Worm (Caenorhabditis elegans) whole organism, L3 larva: ENCODE results near the gene emc-5.

Source experiments
- R02D3.7 ChIP-seq: fragments of 150-350 bp; optimal IDR thresholded peaks from 2 replicates; lab custom pipeline; 2014; ENCODE audit warnings: missing biosample characterization, missing genetic modification characterization
- ZK546.5 ChIP-seq: sonication (generic microtip); optimal IDR thresholded peaks from 2 replicates; lab custom pipeline; 2017; ENCODE audit warnings: missing biosample characterization, missing genetic modification characterization
- aly-2 ChIP-seq: fragments of 150-350 bp; optimal IDR thresholded peaks from 2 replicates; lab custom pipeline; 2014; ENCODE audit warnings: missing biosample characterization, missing genetic modification characterization
- ama-1 ChIP-seq: fragments of 150-350 bp; optimal IDR thresholded peaks from 2 replicates; lab custom pipeline; 2018
- ceh-16 ChIP-seq: sonication (generic microtip); optimal IDR thresholded peaks from 2 replicates; lab custom pipeline; 2017; ENCODE audit warnings: missing biosample characterization, missing genetic modification characterization
- ceh-28 ChIP-seq: fragments of 150-350 bp; optimal IDR thresholded peaks from 2 replicates; lab custom pipeline; 2014; ENCODE audit warnings: missing biosample characterization, missing genetic modification reagents, missing genetic modification characterization
- ceh-82 ChIP-seq: fragments of 150-350 bp; optimal IDR thresholded peaks from 2 replicates; lab custom pipeline; 2014; ENCODE audit warnings: missing biosample characterization, missing genetic modification characterization
- egl-27 ChIP-seq: sonication (generic microtip); optimal IDR thresholded peaks from 4 replicates; lab custom pipeline; 2017; ENCODE audit warnings: missing biosample characterization, missing genetic modification reagents, missing genetic modification characterization
- egl-5 ChIP-seq: fragments of 150-350 bp; optimal IDR thresholded peaks from 2 replicates; lab custom pipeline; 2017; ENCODE audit warnings: missing biosample characterization, missing genetic modification reagents, missing genetic modification characterization, inconsistent platforms
- elt-1 ChIP-seq: fragments of 150-350 bp; optimal IDR thresholded peaks from 2 replicates; lab custom pipeline; 2014; ENCODE audit warnings: missing biosample characterization, missing genetic modification characterization
- elt-2 ChIP-seq: sonication (generic microtip); optimal IDR thresholded peaks from 2 replicates; lab custom pipeline; 2016; ENCODE audit warnings: missing genetic modification reagents, mild to moderate bottlenecking, missing genetic modification characterization, missing compliant biosample characterization
- elt-3 ChIP-seq, 3 experiments: fragments of 150-350 bp in 1 of 3; sonication (generic microtip) in 2 of 3; optimal IDR thresholded peaks; 2 replicates in 2 of 3; 4 replicates in 1 of 3; lab custom pipeline; 2014 to 2017; ENCODE audit warnings: missing biosample characterization in 3 of 3, missing genetic modification characterization in 3 of 3
- eor-1 ChIP-seq, 2 experiments: fragments of 150-350 bp; optimal IDR thresholded peaks; 2 replicates each; lab custom pipeline; 2014 to 2018; ENCODE audit warnings: missing biosample characterization in 2 of 2, missing genetic modification characterization in 2 of 2
- fos-1 ChIP-seq: fragments of 150-350 bp; optimal IDR thresholded peaks from 2 replicates; lab custom pipeline; 2014; ENCODE audit warnings: missing biosample characterization, missing genetic modification characterization
- hmg-11 ChIP-seq: sonication (generic microtip); optimal IDR thresholded peaks from 2 replicates; lab custom pipeline; 2016; ENCODE audit warnings: missing genetic modification characterization, missing compliant biosample characterization
- jun-1 ChIP-seq: fragments of 150-350 bp; optimal IDR thresholded peaks from 2 replicates; lab custom pipeline; 2014; ENCODE audit warnings: missing biosample characterization, missing genetic modification reagents, missing genetic modification characterization
- lin-15B ChIP-seq: fragments of 150-350 bp; optimal IDR thresholded peaks from 2 replicates; lab custom pipeline; 2014; ENCODE audit warnings: missing biosample characterization, missing genetic modification characterization
- lin-39 ChIP-seq: fragments of 150-350 bp; optimal IDR thresholded peaks from 2 replicates; lab custom pipeline; 2018; ENCODE audit warnings: missing biosample characterization, missing genetic modification reagents, missing genetic modification characterization
- lsy-12 ChIP-seq: sonication (generic microtip); optimal IDR thresholded peaks from 2 replicates; lab custom pipeline; 2016; ENCODE audit warnings: mild to moderate bottlenecking, missing genetic modification characterization, missing compliant biosample characterization
- mdl-1 ChIP-seq: fragments of 150-350 bp; optimal IDR thresholded peaks from 2 replicates; lab custom pipeline; 2014; ENCODE audit warnings: missing biosample characterization, missing genetic modification characterization
- mml-1 ChIP-seq: fragments of 150-350 bp; sonication (generic microtip); optimal IDR thresholded peaks from 3 replicates; lab custom pipeline; 2014; ENCODE audit warnings: missing biosample characterization, missing genetic modification characterization
- nfya-1 ChIP-seq: sonication (generic microtip); optimal IDR thresholded peaks from 2 replicates; lab custom pipeline; 2017; ENCODE audit warnings: missing genetic modification characterization, mild to moderate bottlenecking, missing compliant biosample characterization, antibody characterized with exemption, moderate library complexity; ENCODE audit not compliant: insufficient read depth
- nhr-11 ChIP-seq: fragments of 150-350 bp; optimal IDR thresholded peaks from 2 replicates; lab custom pipeline; 2014; ENCODE audit warnings: missing biosample characterization, missing genetic modification characterization
- nhr-12 ChIP-seq: fragments of 150-350 bp; optimal IDR thresholded peaks from 2 replicates; lab custom pipeline; 2014; ENCODE audit warnings: missing biosample characterization, missing genetic modification characterization
- nhr-23 ChIP-seq: fragments of 150-350 bp; optimal IDR thresholded peaks from 2 replicates; lab custom pipeline; 2014; ENCODE audit warnings: missing biosample characterization, missing genetic modification reagents, missing genetic modification characterization
- nhr-237 ChIP-seq: fragments of 150-350 bp; optimal IDR thresholded peaks from 2 replicates; lab custom pipeline; 2014; ENCODE audit warnings: missing biosample characterization, missing genetic modification characterization
- nhr-25 ChIP-seq: sonication (generic microtip); optimal IDR thresholded peaks from 2 replicates; lab custom pipeline; 2017; ENCODE audit warnings: missing biosample characterization, missing genetic modification characterization
- nhr-28 ChIP-seq: fragments of 150-350 bp; optimal IDR thresholded peaks from 2 replicates; lab custom pipeline; 2014; ENCODE audit warnings: missing biosample characterization, missing genetic modification characterization
- nhr-43 ChIP-seq: sonication (generic microtip); optimal IDR thresholded peaks from 2 replicates; lab custom pipeline; 2016; ENCODE audit warnings: mild to moderate bottlenecking, missing genetic modification characterization, missing compliant biosample characterization; ENCODE audit not compliant: poor library complexity, severe bottlenecking
- nhr-67 ChIP-seq: fragments of 150-350 bp; optimal IDR thresholded peaks from 2 replicates; lab custom pipeline; 2014; ENCODE audit warnings: missing biosample characterization, missing genetic modification characterization
- nhr-76 ChIP-seq: fragments of 150-350 bp; sonication (generic microtip); optimal IDR thresholded peaks from 5 replicates; lab custom pipeline; 2014; ENCODE audit warnings: missing biosample characterization, missing genetic modification characterization
- nhr-77 ChIP-seq: fragments of 150-350 bp; optimal IDR thresholded peaks from 2 replicates; lab custom pipeline; 2014; ENCODE audit warnings: missing biosample characterization, missing genetic modification characterization
- pha-4 ChIP-seq: fragments of 150-350 bp; optimal IDR thresholded peaks from 2 replicates; lab custom pipeline; 2014; ENCODE audit warnings: missing biosample characterization, missing genetic modification reagents, missing genetic modification characterization
- pqm-1 ChIP-seq: fragments of 150-350 bp; optimal IDR thresholded peaks from 2 replicates; lab custom pipeline; 2017; ENCODE audit warnings: missing biosample characterization, missing genetic modification characterization, inconsistent platforms
- sea-2 ChIP-seq: fragments of 150-350 bp; sonication (generic microtip); optimal IDR thresholded peaks from 4 replicates; lab custom pipeline; 2014; ENCODE audit warnings: missing biosample characterization, missing genetic modification reagents, missing genetic modification characterization
- skn-1 ChIP-seq: fragments of 150-350 bp; optimal IDR thresholded peaks from 2 replicates; lab custom pipeline; 2014; ENCODE audit warnings: missing biosample characterization, missing genetic modification characterization
- snpc-4 ChIP-seq: fragments of 150-350 bp; optimal IDR thresholded peaks from 2 replicates; lab custom pipeline; 2014; ENCODE audit warnings: missing biosample characterization, missing genetic modification characterization
- tbx-2 ChIP-seq: sonication (generic microtip); optimal IDR thresholded peaks from 2 replicates; lab custom pipeline; 2016; ENCODE audit warnings: mild to moderate bottlenecking, missing genetic modification characterization, missing compliant biosample characterization
- unc-62 ChIP-seq: fragments of 150-350 bp; sonication (generic microtip); optimal IDR thresholded peaks from 4 replicates; lab custom pipeline; 2014; ENCODE audit warnings: missing biosample characterization, missing genetic modification reagents, missing genetic modification characterization
- zag-1 ChIP-seq: fragments of 150-350 bp; optimal IDR thresholded peaks from 2 replicates; lab custom pipeline; 2014; ENCODE audit warnings: missing biosample characterization, missing genetic modification characterization
- ztf-11 ChIP-seq: fragments of 150-350 bp; optimal IDR thresholded peaks from 2 replicates; lab custom pipeline; 2014; ENCODE audit warnings: missing biosample characterization, missing genetic modification characterization
- ztf-4 ChIP-seq: fragments of 150-350 bp; optimal IDR thresholded peaks from 2 replicates; lab custom pipeline; 2014; ENCODE audit warnings: missing biosample characterization, missing genetic modification characterization

emc-5 gene

DNA sequence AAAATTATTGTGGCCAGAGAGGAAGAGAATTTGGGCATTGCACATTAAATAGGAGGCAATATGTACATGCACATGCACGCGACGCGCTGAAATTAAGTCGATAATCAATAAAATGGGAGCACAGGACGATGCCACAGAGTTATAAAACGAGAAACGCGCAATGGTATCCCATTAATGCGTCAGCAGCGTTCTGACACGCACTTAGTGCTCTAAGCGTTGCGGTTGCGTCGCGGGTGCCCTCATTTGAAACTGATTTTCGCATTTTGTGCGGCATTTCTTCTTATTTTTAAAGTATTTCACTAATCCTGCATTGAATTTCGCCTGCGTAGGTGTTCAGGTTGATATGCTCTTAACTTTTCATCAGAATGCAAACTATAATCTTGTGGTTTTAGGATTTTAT is 43.6 kb upstream of the emc-5 start, which contains the start of gene rsp-1:
Gene rsp-1 (plus strand): TSS at position 338 of the 400 bp plus-strand sequence.
- TF ChIP-seq skn-1 (tag; lab: Kevin White, UChicago) = peak; percentile 45
- peak; percentile 90 for TF ChIP-seq lin-15B (tag; lab: Kevin White, UChicago)
- TF ChIP-seq R02D3.7 (tag; lab: Kevin White, UChicago) = peak; percentile 85
- no peak for TF ChIP-seq nhr-67 (tag; lab: Kevin White, UChicago)
- TF ChIP-seq ztf-11 = no peak
- peak; percentile 85 for TF ChIP-seq egl-5 (tag; lab: Kevin White, UChicago)
- TF ChIP-seq egl-27 (tag; lab: Kevin White, UChicago) = no peak
- TF ChIP-seq ama-1 (lab: Kevin White, UChicago) = no peak
- no peak for TF ChIP-seq mml-1 (tag; lab: Kevin White, UChicago)
- peak; percentile 88 for TF ChIP-seq nfya-1 (tag; lab: Kevin White, UChicago)
- TF ChIP-seq ceh-28 = peak; percentile 87
- peak; percentile 90 for TF ChIP-seq snpc-4 (tag; lab: Kevin White, UChicago)
- TF ChIP-seq lsy-12 (tag; lab: Kevin White, UChicago) = peak; percentile 89
- TF ChIP-seq elt-1 (tag; lab: Kevin White, UChicago) = peak; percentile 26
- TF ChIP-seq ZK546.5 (tag; lab: Kevin White, UChicago) = no peak
- no peak for TF ChIP-seq mdl-1 (tag; lab: Kevin White, UChicago)
- peak; percentile 87 for TF ChIP-seq nhr-43 (tag; lab: Kevin White, UChicago)
- no peak for TF ChIP-seq fos-1 (tag; lab: Kevin White, UChicago)
- peak; percentile 96 for TF ChIP-seq nhr-23
- TF ChIP-seq pha-4 (tag; lab: Kevin White, UChicago) = peak; percentile 95
- no peak for TF ChIP-seq aly-2
- TF ChIP-seq ceh-82 (tag; lab: Kevin White, UChicago) = peak; percentile 28
- TF ChIP-seq nhr-11 (tag; lab: Kevin White, UChicago) = peak; percentile 70
- TF ChIP-seq nhr-77 (tag; lab: Kevin White, UChicago) = no peak
- peak; percentile 82 for TF ChIP-seq jun-1 (tag; lab: Kevin White, UChicago)
- peak; percentile 68 for TF ChIP-seq sea-2 (GFP tag; lab: Kevin White, UChicago)
- peak; percentile 74 for TF ChIP-seq tbx-2 (tag; lab: Kevin White, UChicago)
- TF ChIP-seq lin-39 (tag; lab: Kevin White, UChicago) = peak; percentile 95
- TF ChIP-seq zag-1 (tag; lab: Kevin White, UChicago) = peak; percentile 7
- TF ChIP-seq hmg-11 (tag; lab: Kevin White, UChicago) = peak; percentile 80
- no peak for TF ChIP-seq ceh-16
- TF ChIP-seq nhr-237 (tag; lab: Kevin White, UChicago) = no peak
- TF ChIP-seq nhr-25 (tag; lab: Kevin White, UChicago) = peak; percentile 87
- peak; percentile 50 for TF ChIP-seq ztf-4 (tag; lab: Kevin White, UChicago)
- no peak for TF ChIP-seq nhr-28 (tag; lab: Kevin White, UChicago)
- peak; percentile 90 for TF ChIP-seq elt-2 (tag; lab: Kevin White, UChicago)
- peak; percentile 84 for TF ChIP-seq pqm-1 (tag; lab: Kevin White, UChicago)

DNA sequence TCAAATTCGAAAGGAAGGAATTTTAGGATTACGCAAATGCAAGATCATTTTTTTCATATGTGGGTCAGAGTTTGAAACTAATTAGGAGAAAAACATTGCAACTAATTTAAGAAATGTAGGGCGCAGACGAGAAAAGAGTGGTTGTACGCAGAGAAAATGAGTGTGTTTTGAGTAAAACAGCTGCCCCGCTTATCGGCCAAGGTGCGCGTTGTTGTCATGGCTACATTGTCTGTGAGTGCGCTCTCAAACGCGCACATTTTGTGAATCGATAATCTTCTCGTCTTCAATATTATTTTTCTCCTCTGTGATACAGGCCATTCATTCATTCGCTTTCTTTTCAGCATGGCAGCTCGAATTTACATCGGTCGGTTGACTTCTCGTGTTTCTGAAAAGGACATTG is 42.9 kb upstream of the emc-5 start:
- TF ChIP-seq ceh-82 (tag; lab: Kevin White, UChicago) (no peak), ztf-4 (tag; lab: Kevin White, UChicago) (no peak), elt-1 (tag; lab: Kevin White, UChicago) (no peak), nhr-237 (tag; lab: Kevin White, UChicago) (no peak), R02D3.7 (tag; lab: Kevin White, UChicago) (no peak), fos-1 (tag; lab: Kevin White, UChicago) (no peak), ZK546.5 (tag; lab: Kevin White, UChicago) (no peak), eor-1 (tag; optimal IDR thresholded peaks at IDR 0.05; lab: Kevin White, UChicago) (no peak), mml-1 (tag; lab: Kevin White, UChicago) (no peak)

DNA sequence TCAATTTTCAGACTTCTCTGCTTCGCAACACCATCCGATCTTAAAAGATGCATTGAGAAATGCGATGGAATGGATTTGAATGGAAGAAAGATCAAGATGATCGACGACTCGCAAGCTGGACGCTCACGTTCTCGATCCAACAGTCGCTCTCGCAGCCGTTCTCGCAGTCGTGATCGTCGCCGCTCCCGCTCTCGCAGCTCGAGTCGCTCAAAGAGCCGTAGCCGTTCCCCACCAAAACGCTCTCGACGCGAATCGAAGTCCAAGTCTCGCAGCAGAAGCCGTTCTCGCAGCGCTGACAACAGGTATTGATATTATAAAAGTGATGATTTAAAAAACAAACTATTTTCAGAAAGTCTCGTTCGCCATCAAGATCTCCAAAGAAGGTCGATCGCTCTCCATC is 41.4 kb upstream of the emc-5 start:
- no peak for TF ChIP-seq ztf-4 (tag; lab: Kevin White, UChicago)
- TF ChIP-seq mml-1 (tag; lab: Kevin White, UChicago) = no peak
- TF ChIP-seq aly-2 = no peak
- no peak for TF ChIP-seq unc-62 (GFP tag; lab: Kevin White, UChicago)
- no peak for TF ChIP-seq eor-1 (tag; optimal IDR thresholded peaks at IDR 0.05; lab: Kevin White, UChicago)
- no peak for TF ChIP-seq nhr-12 (tag; lab: Kevin White, UChicago)
- TF ChIP-seq pqm-1 (tag; lab: Kevin White, UChicago) = no peak
- TF ChIP-seq elt-3 (tag; optimal IDR thresholded peaks at IDR 0.05; lab: Kevin White, UChicago) = no peak
- no peak for TF ChIP-seq nhr-77 (tag; lab: Kevin White, UChicago)
- no peak for TF ChIP-seq egl-5 (tag; lab: Kevin White, UChicago)
- no peak for TF ChIP-seq nhr-237 (tag; lab: Kevin White, UChicago)
- TF ChIP-seq tbx-2 (tag; lab: Kevin White, UChicago) = no peak
- no peak for TF ChIP-seq lin-15B (tag; lab: Kevin White, UChicago)
- TF ChIP-seq egl-27 (tag; lab: Kevin White, UChicago) = no peak
- no peak for TF ChIP-seq nhr-76
- no peak for TF ChIP-seq snpc-4 (tag; lab: Kevin White, UChicago)
- no peak for TF ChIP-seq nhr-67 (tag; lab: Kevin White, UChicago)
- TF ChIP-seq nhr-43 (tag; lab: Kevin White, UChicago) = no peak
- no peak for TF ChIP-seq elt-2 (tag; lab: Kevin White, UChicago)
